Worm (Caenorhabditis elegans) whole organism, L2 larva: ENCODE measurements around the gene F41C3.8.

ENCODE experiments used
- C34F6.9 ChIP-seq: fragments of 150-350 bp; optimal IDR thresholded peaks from 2 replicates; lab custom pipeline; 2014; ENCODE audit warnings: missing biosample characterization, missing genetic modification characterization
- R02D3.7 ChIP-seq: fragments of 150-350 bp; optimal IDR thresholded peaks from 2 replicates; lab custom pipeline; 2014; ENCODE audit warnings: missing biosample characterization, missing genetic modification characterization
- Y55F3AM.14 ChIP-seq: fragments of 200-800 bp; sonication (Bioruptor generic); optimal IDR thresholded peaks from 2 replicates; lab custom pipeline; 2018; ENCODE audit warnings: mild to moderate bottlenecking, missing genetic modification characterization, missing compliant biosample characterization
- ZK546.5 ChIP-seq: sonication (generic microtip); optimal IDR thresholded peaks from 2 replicates; lab custom pipeline; 2017; ENCODE audit warnings: missing biosample characterization, missing genetic modification characterization
- alr-1 ChIP-seq: fragments of 150-350 bp; optimal IDR thresholded peaks from 2 replicates; lab custom pipeline; 2014; ENCODE audit warnings: missing biosample characterization, missing genetic modification characterization
- aly-2 ChIP-seq: fragments of 150-350 bp; optimal IDR thresholded peaks from 2 replicates; lab custom pipeline; 2014; ENCODE audit warnings: missing biosample characterization, missing genetic modification characterization
- ama-1 ChIP-seq: fragments of 150-350 bp; optimal IDR thresholded peaks from 2 replicates; lab custom pipeline; 2018; ENCODE audit warnings: inconsistent platforms
- blmp-1 ChIP-seq: sonication (generic microtip); optimal IDR thresholded peaks from 2 replicates; lab custom pipeline; 2017; ENCODE audit warnings: missing genetic modification characterization, mild to moderate bottlenecking, missing compliant biosample characterization, antibody characterized with exemption, moderate library complexity; ENCODE audit not compliant: insufficient read depth
- ceh-16 ChIP-seq: fragments of 150-350 bp; optimal IDR thresholded peaks from 2 replicates; lab custom pipeline; 2014; ENCODE audit warnings: missing biosample characterization, missing genetic modification characterization
- ceh-82 ChIP-seq: fragments of 150-350 bp; optimal IDR thresholded peaks from 2 replicates; lab custom pipeline; 2014; ENCODE audit warnings: missing biosample characterization, missing genetic modification characterization
- crh-2 ChIP-seq: sonication (generic microtip); optimal IDR thresholded peaks from 2 replicates; lab custom pipeline; 2017; ENCODE audit warnings: missing biosample characterization, missing genetic modification characterization
- dmd-4 ChIP-seq: sonication (generic microtip); optimal IDR thresholded peaks from 2 replicates; lab custom pipeline; 2017; ENCODE audit warnings: missing biosample characterization, missing genetic modification characterization
- elt-3 ChIP-seq: sonication (generic microtip); optimal IDR thresholded peaks from 2 replicates; lab custom pipeline; 2017; ENCODE audit warnings: missing biosample characterization, missing genetic modification characterization
- fos-1 ChIP-seq: fragments of 150-350 bp; optimal IDR thresholded peaks from 2 replicates; lab custom pipeline; 2014; ENCODE audit warnings: missing biosample characterization, missing genetic modification characterization
- gmeb-1 ChIP-seq: fragments of 150-350 bp; optimal IDR thresholded peaks from 2 replicates; lab custom pipeline; 2014; ENCODE audit warnings: missing biosample characterization, missing genetic modification characterization
- lin-11 ChIP-seq: fragments of 150-350 bp; sonication (generic microtip); optimal IDR thresholded peaks from 2 replicates; lab custom pipeline; 2014; ENCODE audit warnings: missing biosample characterization, missing genetic modification characterization, inconsistent platforms, mixed read lengths
- lin-13 ChIP-seq: fragments of 150-350 bp; optimal IDR thresholded peaks from 2 replicates; lab custom pipeline; 2014; ENCODE audit warnings: missing biosample characterization, missing genetic modification reagents, missing genetic modification characterization
- lin-39 ChIP-seq: fragments of 150-350 bp; optimal IDR thresholded peaks from 2 replicates; lab custom pipeline; 2014; ENCODE audit warnings: missing biosample characterization, missing genetic modification reagents, missing genetic modification characterization
- lsy-2 ChIP-seq, 2 experiments: fragments of 150-350 bp in 1 of 2; sonication (generic microtip) in 1 of 2; optimal IDR thresholded peaks; 2 replicates each; lab custom pipeline; 2014 to 2017; ENCODE audit warnings: missing biosample characterization in 2 of 2, missing genetic modification characterization in 2 of 2
- mab-5 ChIP-seq: fragments of 150-350 bp; optimal IDR thresholded peaks from 2 replicates; lab custom pipeline; 2014; ENCODE audit warnings: missing biosample characterization, missing genetic modification characterization
- mdl-1 ChIP-seq, 2 experiments: fragments of 150-350 bp in 1 of 2; sonication (generic microtip) in 1 of 2; optimal IDR thresholded peaks; 2 replicates each; lab custom pipeline; 2017; ENCODE audit warnings: missing biosample characterization in 2 of 2, missing genetic modification characterization in 2 of 2
- nhr-21 ChIP-seq: fragments of 150-350 bp; optimal IDR thresholded peaks from 2 replicates; lab custom pipeline; 2014; ENCODE audit warnings: missing biosample characterization, missing genetic modification characterization
- nhr-23 ChIP-seq: fragments of 150-350 bp; optimal IDR thresholded peaks from 2 replicates; lab custom pipeline; 2014; ENCODE audit warnings: missing biosample characterization, missing genetic modification reagents, missing genetic modification characterization
- nhr-6 ChIP-seq: fragments of 150-350 bp; optimal IDR thresholded peaks from 2 replicates; lab custom pipeline; 2014; ENCODE audit warnings: missing biosample characterization, missing genetic modification characterization
- peb-1 ChIP-seq: fragments of 150-350 bp; optimal IDR thresholded peaks from 2 replicates; lab custom pipeline; 2014; ENCODE audit warnings: missing biosample characterization, missing genetic modification characterization
- sem-4 ChIP-seq: fragments of 150-350 bp; optimal IDR thresholded peaks from 2 replicates; lab custom pipeline; 2014; ENCODE audit warnings: missing biosample characterization, missing genetic modification reagents, missing genetic modification characterization
- skn-1 ChIP-seq: sonication (generic microtip); optimal IDR thresholded peaks from 2 replicates; lab custom pipeline; 2017; ENCODE audit warnings: missing biosample characterization, missing genetic modification characterization
- sma-3 ChIP-seq: sonication (generic microtip); optimal IDR thresholded peaks from 2 replicates; lab custom pipeline; 2016; ENCODE audit warnings: missing genetic modification reagents, missing genetic modification characterization, missing compliant biosample characterization
- sma-9 ChIP-seq, 2 experiments: fragments of 150-350 bp in 1 of 2; sonication (generic microtip) in 1 of 2; optimal IDR thresholded peaks; 2 replicates each; lab custom pipeline; 2014 to 2016; ENCODE audit warnings: missing genetic modification characterization in 2 of 2, mild to moderate bottlenecking in 1 of 2, missing biosample characterization in 1 of 2, missing compliant biosample characterization in 1 of 2, missing genetic modification reagents in 1 of 2, moderate library complexity in 1 of 2
- snpc-4 ChIP-seq: fragments of 150-350 bp; optimal IDR thresholded peaks from 2 replicates; lab custom pipeline; 2014; ENCODE audit warnings: missing biosample characterization, missing genetic modification characterization
- unc-39 ChIP-seq: fragments of 150-350 bp; optimal IDR thresholded peaks from 2 replicates; lab custom pipeline; 2014; ENCODE audit warnings: missing biosample characterization, missing genetic modification characterization
- unc-55 ChIP-seq: fragments of 150-350 bp; sonication (generic microtip); optimal IDR thresholded peaks from 3 replicates; lab custom pipeline; 2014; ENCODE audit warnings: missing biosample characterization, missing genetic modification reagents, missing genetic modification characterization
- unc-62 ChIP-seq: fragments of 150-350 bp; optimal IDR thresholded peaks from 2 replicates; lab custom pipeline; 2014; ENCODE audit warnings: missing biosample characterization, missing genetic modification reagents, missing genetic modification characterization
- zag-1 ChIP-seq: fragments of 150-350 bp; optimal IDR thresholded peaks from 2 replicates; lab custom pipeline; 2014; ENCODE audit warnings: missing biosample characterization, missing genetic modification characterization
- ztf-1 ChIP-seq: fragments of 200-800 bp; sonication (Bioruptor generic); conservative IDR thresholded peaks from 2 replicates; pipeline ENCODE4 v1.3.6; 2022; ENCODE audit warnings: missing genetic modification characterization, missing compliant biosample characterization
- ztf-11 ChIP-seq: sonication (generic microtip); optimal IDR thresholded peaks from 2 replicates; lab custom pipeline; 2017; ENCODE audit warnings: missing biosample characterization, missing genetic modification characterization
- ztf-4 ChIP-seq: fragments of 150-350 bp; optimal IDR thresholded peaks from 2 replicates; lab custom pipeline; 2014; ENCODE audit warnings: missing biosample characterization, missing genetic modification characterization

F41C3.8 gene

DNA sequence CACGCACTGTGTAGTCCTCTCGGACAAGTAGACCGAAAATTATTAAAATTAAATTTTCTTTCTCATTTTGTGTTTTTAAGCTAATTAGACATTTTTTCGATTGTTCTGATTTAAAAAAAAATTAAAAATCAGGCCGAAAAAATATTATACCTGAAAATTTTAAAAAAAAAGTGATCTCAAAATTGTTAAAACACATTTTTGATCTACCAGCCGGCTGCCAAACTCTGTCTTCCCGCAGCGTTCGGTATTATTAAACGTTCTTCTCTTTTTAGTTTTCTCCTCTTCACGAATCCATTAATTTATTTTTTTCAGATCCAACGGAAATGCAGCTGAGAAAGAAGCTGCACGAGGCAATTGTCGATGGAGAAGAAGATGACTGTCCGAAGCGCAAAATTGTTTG is 37.3 kb downstream of the F41C3.8 start, which contains the start of gene C27D9.1:
TSS of gene C27D9.1 (plus strand) at position 281 of the 400 bp plus-strand sequence.
- TF ChIP-seq unc-39 (tag; lab: Kevin White, UChicago) (no peak), nhr-23 (no peak), elt-3 (tag; lab: Kevin White, UChicago) (no peak), fos-1 (no peak), lin-11 (tag; lab: Kevin White, UChicago) (no peak), sem-4 (tag; lab: Kevin White, UChicago) (no peak), ztf-11 (tag; lab: Kevin White, UChicago) (no peak), gmeb-1 (no peak), sma-9 (GFP tag; optimal IDR thresholded peaks at IDR 0.05; lab: Kevin White, UChicago) (no peak), sma-9 (tag; optimal IDR thresholded peaks at IDR 0.05; lab: Kevin White, UChicago) (no peak), peb-1 (tag; lab: Kevin White, UChicago) (no peak), lsy-2 (tag; optimal IDR thresholded peaks at IDR 0.05; lab: Kevin White, UChicago) (no peak), crh-2 (tag; lab: Kevin White, UChicago) (no peak), nhr-6 (tag; lab: Kevin White, UChicago) (no peak), Y55F3AM.14 (GFP tag; lab: Kevin White, UChicago) (no peak), C34F6.9 (no peak), nhr-21 (tag; lab: Kevin White, UChicago) (no peak), ztf-4 (tag; lab: Kevin White, UChicago) (no peak), alr-1 (no peak), zag-1 (tag; lab: Kevin White, UChicago) (no peak)
- TF ChIP-seq, all 48 proteins: peak for 0

DNA sequence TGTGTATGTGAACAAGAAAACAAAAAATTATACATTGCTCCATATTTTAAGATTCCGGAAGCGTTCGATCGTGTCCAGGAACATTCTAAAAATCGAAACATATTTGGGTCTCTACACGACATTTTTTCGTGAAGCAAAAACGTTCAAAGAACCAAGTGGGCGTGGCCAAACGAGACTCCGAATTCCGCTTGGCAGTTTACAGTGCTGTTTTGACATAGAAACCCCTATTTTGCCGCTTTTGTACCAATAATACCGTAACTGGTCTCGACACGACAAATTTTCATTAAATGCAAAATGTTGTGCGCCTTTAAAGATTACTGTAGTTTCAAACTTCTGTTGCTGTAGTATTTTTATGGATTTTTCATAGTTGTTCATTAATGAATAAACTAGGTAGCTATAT is 39.8 kb downstream of the F41C3.8 start:
- no peak for TF ChIP-seq mdl-1 (tag; optimal IDR thresholded peaks at IDR 0.05; lab: Kevin White, UChicago)
- TF ChIP-seq lin-13, result no peak
- no peak for TF ChIP-seq unc-62 (GFP tag; lab: Kevin White, UChicago)
- no peak for TF ChIP-seq ZK546.5
- no peak for TF ChIP-seq elt-3 (tag; lab: Kevin White, UChicago)
- no peak for TF ChIP-seq ztf-4 (tag; lab: Kevin White, UChicago)
- TF ChIP-seq R02D3.7 (tag; lab: Kevin White, UChicago), result no peak
- TF ChIP-seq lin-39 (tag; lab: Kevin White, UChicago), result no peak
- no peak for TF ChIP-seq C34F6.9
- TF ChIP-seq zag-1 (tag; lab: Kevin White, UChicago), result no peak
- TF ChIP-seq snpc-4 (tag; lab: Kevin White, UChicago), result no peak
- no peak for TF ChIP-seq sma-3 (GFP tag; lab: Kevin White, UChicago)
- TF ChIP-seq Y55F3AM.14 (GFP tag; lab: Kevin White, UChicago), result no peak
- no peak for TF ChIP-seq aly-2 (tag; lab: Kevin White, UChicago)
- no peak for TF ChIP-seq alr-1
- no peak for TF ChIP-seq lsy-2 (tag; optimal IDR thresholded peaks at IDR 0.05; lab: Kevin White, UChicago)
- no peak for TF ChIP-seq dmd-4 (tag; lab: Kevin White, UChicago)
- no peak for TF ChIP-seq ceh-82 (tag; lab: Kevin White, UChicago)

DNA sequence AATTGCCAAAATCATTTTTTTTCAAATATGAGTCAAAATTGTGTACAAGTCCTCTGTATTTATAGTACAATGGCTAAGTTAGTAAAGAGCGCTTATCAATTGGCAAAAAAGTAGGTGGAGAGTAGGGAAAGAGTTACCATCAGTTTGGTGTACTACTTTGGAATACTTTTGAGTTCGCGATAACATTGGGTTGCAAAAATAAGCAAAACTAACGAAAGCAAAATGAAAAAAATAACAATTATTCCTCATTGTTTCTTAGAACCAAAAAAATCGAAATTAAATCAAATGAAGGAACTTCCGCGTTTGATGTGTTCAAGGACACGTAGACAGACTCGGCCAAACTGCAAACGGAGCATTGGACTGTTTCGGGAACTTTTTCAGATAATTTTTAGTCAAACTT is 40.9 kb downstream of the F41C3.8 start, which contains the start of gene C27D9.2:
TSS of gene C27D9.2 (minus strand) at position 101 of the 400 bp plus-strand sequence.
- TF ChIP-seq skn-1 (tag; lab: Kevin White, UChicago), result no peak
- no peak for TF ChIP-seq crh-2 (tag; lab: Kevin White, UChicago)
- TF ChIP-seq elt-3 (tag; lab: Kevin White, UChicago), result no peak
- no peak for TF ChIP-seq lin-39 (tag; lab: Kevin White, UChicago)
- no peak for TF ChIP-seq blmp-1 (tag; lab: Kevin White, UChicago)
- TF ChIP-seq mab-5 (tag; lab: Kevin White, UChicago), result no peak
- TF ChIP-seq ama-1, result no peak

DNA sequence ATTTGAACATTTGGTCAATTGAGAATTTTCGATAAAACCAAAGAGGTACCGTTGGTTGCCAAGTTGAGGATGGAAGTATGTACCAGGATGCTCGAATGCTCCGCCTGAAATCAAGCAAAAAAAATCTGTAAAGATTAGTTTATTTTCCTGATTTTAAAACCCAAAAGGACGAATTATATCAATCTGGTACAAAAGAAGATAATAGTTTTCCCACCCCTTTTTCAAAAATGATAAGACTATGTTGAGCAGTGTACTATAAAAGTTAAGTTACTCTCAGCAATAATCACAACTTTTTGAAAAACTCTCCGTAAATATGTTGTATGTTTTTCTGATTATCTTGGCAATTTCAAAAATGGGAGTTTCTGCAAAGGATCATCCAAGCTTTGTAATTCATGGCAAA is 42.6 kb downstream of the F41C3.8 start, which contains the start of gene F26G1.3:
TSS of gene F26G1.3 (plus strand) at position 301 of the 400 bp plus-strand sequence.
- no peak for TF ChIP-seq unc-55 (GFP tag; lab: Kevin White, UChicago)
- no peak for TF ChIP-seq mdl-1 (tag; optimal IDR thresholded peaks at IDR 0.05; lab: Kevin White, UChicago)
- no peak for TF ChIP-seq sma-9 (GFP tag; optimal IDR thresholded peaks at IDR 0.05; lab: Kevin White, UChicago)
- no peak for TF ChIP-seq sma-9 (tag; optimal IDR thresholded peaks at IDR 0.05; lab: Kevin White, UChicago)
- no peak for TF ChIP-seq gmeb-1
- no peak for TF ChIP-seq ceh-16 (tag; lab: Kevin White, UChicago)
- TF ChIP-seq Y55F3AM.14 (GFP tag; lab: Kevin White, UChicago), result no peak
- no peak for TF ChIP-seq nhr-23
- TF ChIP-seq nhr-21 (tag; lab: Kevin White, UChicago), result no peak
- TF ChIP-seq fos-1, result no peak
- no peak for TF ChIP-seq sem-4 (tag; lab: Kevin White, UChicago)
- TF ChIP-seq lin-13, result no peak
- no peak for TF ChIP-seq ztf-1
- TF ChIP-seq ztf-11 (tag; lab: Kevin White, UChicago), result no peak
- no peak for TF ChIP-seq R02D3.7 (tag; lab: Kevin White, UChicago)
- no peak for TF ChIP-seq lin-11 (tag; lab: Kevin White, UChicago)
- TF ChIP-seq C34F6.9, result no peak
